Worm (Caenorhabditis elegans) whole organism, late embryonic: Measurements from ENCODE around the gene sgk-1.

Experiments
- ahr-1 ChIP-seq: sonication (generic microtip); optimal IDR thresholded peaks from 2 replicates; lab custom pipeline; 2016; ENCODE audit warnings: missing genetic modification characterization, missing compliant biosample characterization
- ceh-34 ChIP-seq: sonication (generic microtip); optimal IDR thresholded peaks from 2 replicates; lab custom pipeline; 2016; ENCODE audit warnings: mild to moderate bottlenecking, missing genetic modification characterization, missing compliant biosample characterization
- ceh-9 ChIP-seq: sonication (generic microtip); optimal IDR thresholded peaks from 2 replicates; lab custom pipeline; 2016; ENCODE audit warnings: mild to moderate bottlenecking, missing genetic modification characterization, inconsistent platforms, missing compliant biosample characterization
- elt-2 ChIP-seq: sonication (generic microtip); optimal IDR thresholded peaks from 2 replicates; lab custom pipeline; 2016; ENCODE audit warnings: missing genetic modification reagents, missing genetic modification characterization, missing compliant biosample characterization
- npax-4 ChIP-seq: sonication (generic microtip); optimal IDR thresholded peaks from 2 replicates; lab custom pipeline; 2016; ENCODE audit warnings: missing genetic modification characterization, missing compliant biosample characterization
- pha-4 ChIP-seq: fragments of 150-350 bp; optimal IDR thresholded peaks from 2 replicates; lab custom pipeline; 2018; ENCODE audit warnings: missing biosample characterization, missing genetic modification reagents, missing genetic modification characterization
- pqm-1 ChIP-seq: sonication (generic microtip); optimal IDR thresholded peaks from 2 replicates; lab custom pipeline; 2016; ENCODE audit warnings: missing genetic modification characterization, missing compliant biosample characterization
- pros-1 ChIP-seq: fragments of 150-350 bp; optimal IDR thresholded peaks from 2 replicates; lab custom pipeline; 2014; ENCODE audit warnings: missing biosample characterization, missing genetic modification reagents, missing genetic modification characterization
- sox-2 ChIP-seq: fragments of 200-800 bp; sonication (Bioruptor generic); IDR thresholded peaks from 2 replicates; pipeline ENCODE4 v1.3.6; 2022; ENCODE audit warnings: missing genetic modification reagents, missing genetic modification characterization, missing compliant biosample characterization
- ttx-3 ChIP-seq: sonication (generic microtip); optimal IDR thresholded peaks from 2 replicates; lab custom pipeline; 2016; ENCODE audit warnings: missing genetic modification reagents, missing genetic modification characterization, missing compliant biosample characterization
- unc-55 ChIP-seq: sonication (generic microtip); optimal IDR thresholded peaks from 2 replicates; lab custom pipeline; 2017; ENCODE audit warnings: missing biosample characterization, missing genetic modification reagents, missing genetic modification characterization
- unc-86 ChIP-seq: sonication (generic microtip); optimal IDR thresholded peaks from 2 replicates; lab custom pipeline; 2016; ENCODE audit warnings: missing genetic modification characterization, missing compliant biosample characterization

- TF ChIP-seq unc-55 (GFP tag; lab: Kevin White, UChicago) (no peak), pqm-1 (tag; lab: Kevin White, UChicago) (no peak), pha-4 (no peak), pros-1 (tag; lab: Kevin White, UChicago) (no peak), ceh-9 (tag; lab: Kevin White, UChicago) (no peak), unc-86 (tag; lab: Kevin White, UChicago) (no peak), ttx-3 (tag; lab: Kevin White, UChicago) (no peak), elt-2 (no peak), npax-4 (no peak), ceh-34 (tag; lab: Kevin White, UChicago) (no peak), ahr-1 (tag; lab: Kevin White, UChicago) (no peak), sox-2 (GFP tag; lab: Robert Waterston, UW) (no peak)
Observed at ce11 chrX:16228622-16229021, 33.3 kb downstream of the sgk-1 start, which contains the start of gene F23A7.5.
